Worm (Caenorhabditis elegans) whole organism, mixed stage, embryonic: ENCODE results near the gene srj-54.

Experiments
- nhr-12 ChIP-seq: fragments of 150-350 bp; optimal IDR thresholded peaks from 2 replicates; lab custom pipeline; 2014; ENCODE audit warnings: missing biosample characterization, missing genetic modification characterization
- pha-4 ChIP-seq: fragments of 150-350 bp; optimal IDR thresholded peaks from 2 replicates; lab custom pipeline; 2018; ENCODE audit warnings: missing biosample characterization, missing genetic modification reagents, missing genetic modification characterization

DNA sequence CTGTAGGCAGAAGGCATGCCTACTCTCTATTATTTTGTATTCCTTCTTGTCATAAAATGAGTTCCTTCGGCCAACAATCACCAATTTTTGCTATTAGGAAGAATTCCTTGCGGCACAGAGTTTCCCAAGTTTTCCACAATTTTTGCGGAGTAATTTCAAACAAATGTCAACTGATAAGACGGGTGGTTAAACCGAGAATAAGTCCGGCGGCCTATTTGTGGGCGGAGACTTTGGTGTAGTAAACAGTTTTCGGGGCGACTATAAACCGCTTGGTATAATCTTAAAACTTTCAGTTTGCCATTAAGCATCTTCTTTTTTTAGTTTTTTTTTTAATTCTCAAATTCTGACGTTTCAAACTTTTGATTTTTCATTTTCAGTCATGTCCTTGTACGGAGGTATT lies 21.4 kb upstream of the srj-54 start, which contains the start of gene ifc-1:
- no peak for TF ChIP-seq nhr-12 (tag; lab: Kevin White, UChicago)
- TF ChIP-seq pha-4 (tag; lab: Kevin White, UChicago), result no peak
